Worm (Caenorhabditis elegans): ENCODE data around the gene bus-8A.

- TF ChIP-seq lin-39 (tag; optimal IDR thresholded peaks at IDR 0.05) (no peak), aly-2 (tag; optimal IDR thresholded peaks at IDR 0.05) (no peak), nhr-76 (tag; optimal IDR thresholded peaks at IDR 0.05) (no peak), mab-9 (GFP tag; IDR thresholded peaks at IDR 0.05) (no peak), unc-130 (tag; optimal IDR thresholded peaks at IDR 0.05) (no peak), nhr-19 (GFP tag; conservative IDR thresholded peaks at IDR 0.05) (no peak), hlh-17 (GFP tag; optimal IDR thresholded peaks at IDR 0.05; ENCODE audit: borderline replicate concordance) (no peak)
Observed at ce11 chrX:5458750-5459149, 34.0 kb upstream of the bus-8A start.

All from whole organism, L1 larva.